Worm (Caenorhabditis elegans) whole organism, late embryonic: ENCODE results near the gene C54C6.4.

Experiments used
- C38D4.7 ChIP-seq: fragments of 200-800 bp; sonication (Bioruptor generic); optimal IDR thresholded peaks from 2 replicates; lab custom pipeline; 2018; ENCODE audit warnings: mild to moderate bottlenecking, missing genetic modification characterization, moderate library complexity, missing compliant biosample characterization
- K09A11.1 ChIP-seq: sonication (generic microtip); optimal IDR thresholded peaks from 2 replicates; lab custom pipeline; 2017; ENCODE audit warnings: antibody characterized with exemption, mild to moderate bottlenecking, missing genetic modification characterization, missing compliant biosample characterization; ENCODE audit not compliant: insufficient read depth
- ama-1 ChIP-seq: fragments of 150-350 bp; optimal IDR thresholded peaks from 2 replicates; lab custom pipeline; 2014
- ceh-9 ChIP-seq: sonication (generic microtip); optimal IDR thresholded peaks from 2 replicates; lab custom pipeline; 2016; ENCODE audit warnings: mild to moderate bottlenecking, missing genetic modification characterization, inconsistent platforms, missing compliant biosample characterization
- hlh-30 ChIP-seq: sonication (generic microtip); optimal IDR thresholded peaks from 2 replicates; lab custom pipeline; 2017; ENCODE audit warnings: antibody characterized with exemption, missing genetic modification characterization, missing compliant biosample characterization; ENCODE audit not compliant: insufficient read depth
- madf-2 ChIP-seq: sonication (generic microtip); optimal IDR thresholded peaks from 2 replicates; lab custom pipeline; 2017; ENCODE audit warnings: missing genetic modification characterization, missing compliant biosample characterization
- nhr-11 ChIP-seq: fragments of 150-350 bp; optimal IDR thresholded peaks from 2 replicates; lab custom pipeline; 2014; ENCODE audit warnings: missing biosample characterization, missing genetic modification characterization
- pag-3 ChIP-seq: sonication (generic microtip); optimal IDR thresholded peaks from 2 replicates; lab custom pipeline; 2016; ENCODE audit warnings: missing compliant biosample characterization, missing genetic modification characterization, borderline replicate concordance
- pat-9 ChIP-seq: fragments of 200-800 bp; sonication (Bioruptor generic); optimal IDR thresholded peaks from 2 replicates; lab custom pipeline; 2018; ENCODE audit warnings: mild to moderate bottlenecking, missing genetic modification characterization, moderate library complexity, missing compliant biosample characterization
- pha-4 ChIP-seq: fragments of 150-350 bp; optimal IDR thresholded peaks from 2 replicates; lab custom pipeline; 2018; ENCODE audit warnings: missing biosample characterization, missing genetic modification reagents, missing genetic modification characterization
- tbx-2 ChIP-seq: sonication (generic microtip); optimal IDR thresholded peaks from 2 replicates; lab custom pipeline; 2016; ENCODE audit warnings: missing genetic modification characterization, missing compliant biosample characterization
- unc-3 ChIP-seq, 2 experiments: fragments of 200-800 bp in 1 of 2; sonication (Bioruptor generic) in 1 of 2; sonication (generic microtip) in 1 of 2; conservative IDR thresholded peaks in 1 of 2; optimal IDR thresholded peaks in 1 of 2; 2 replicates each; pipeline versions ENCODE4 v1.3.6 to Lab custom; 2016 to 2022; ENCODE audit warnings: missing compliant biosample characterization in 2 of 2, missing genetic modification characterization in 2 of 2, missing genetic modification reagents in 1 of 2

DNA sequence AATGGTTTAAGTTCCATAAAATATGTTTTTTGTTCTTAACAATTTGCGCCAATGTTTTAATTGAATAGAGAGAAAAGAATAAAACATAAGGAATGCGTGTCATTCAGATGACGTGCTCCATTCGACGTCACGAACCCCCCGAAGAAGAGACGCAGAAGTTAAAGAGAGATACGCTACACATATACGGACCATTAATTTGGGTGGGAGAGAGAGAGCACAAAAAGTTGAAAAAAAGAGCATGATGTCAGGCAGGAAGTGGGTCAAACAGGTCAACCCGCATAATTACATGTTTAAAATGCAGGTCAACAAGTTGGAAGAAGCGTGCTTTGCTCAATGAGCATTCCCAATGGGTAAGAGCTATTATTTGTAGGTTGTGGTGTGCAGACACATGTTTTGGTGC is 6.8 kb downstream of the C54C6.4 start:
- TF ChIP-seq pha-4 (tag; lab: Kevin White, UChicago): no peak
- no peak for TF ChIP-seq hlh-30
- no peak for TF ChIP-seq madf-2 (tag; lab: Kevin White, UChicago)
- TF ChIP-seq ceh-9: no peak
- TF ChIP-seq ama-1: no peak
- no peak for TF ChIP-seq K09A11.1
- no peak for TF ChIP-seq pat-9 (tag; lab: Kevin White, UChicago)
- no peak for TF ChIP-seq nhr-11 (tag; lab: Kevin White, UChicago)
- no peak for TF ChIP-seq C38D4.7 (GFP tag; lab: Kevin White, UChicago)
- peak; percentile 1 for TF ChIP-seq tbx-2
- no peak for TF ChIP-seq unc-3 (GFP tag; conservative IDR thresholded peaks at IDR 0.05; lab: Robert Waterston, UW)
- no peak for TF ChIP-seq unc-3 (tag; optimal IDR thresholded peaks at IDR 0.05; lab: Kevin White, UChicago)
- TF ChIP-seq pag-3 (tag; lab: Kevin White, UChicago): no peak
